Fruit fly (Drosophila melanogaster) Kc167 (cell line): ENCODE measurements around the gene CG43390.

Experiments used
- Myc ChIP-seq: fragments of >200 bp; optimal IDR thresholded peaks from 2 replicates; lab custom pipeline; 2017; ENCODE audit warnings: missing external identifiers
- Sin3A ChIP-seq: fragments of >200 bp; optimal IDR thresholded peaks from 2 replicates; lab custom pipeline; 2018; ENCODE audit warnings: missing external identifiers
- h ChIP-seq: fragments of >200 bp; optimal IDR thresholded peaks from 3 replicates; lab custom pipeline; 2018; ENCODE audit warnings: missing external identifiers
- insv ChIP-seq: fragments of >200 bp; optimal IDR thresholded peaks from 3 replicates; lab custom pipeline; 2018; ENCODE audit warnings: missing external identifiers
- psq ChIP-seq: fragments of >200 bp; optimal IDR thresholded peaks from 2 replicates; lab custom pipeline; 2017; ENCODE audit warnings: missing external identifiers
- ttk ChIP-seq: sonication (Bioruptor generic); optimal IDR thresholded peaks from 2 replicates; lab custom pipeline; 2017; ENCODE audit warnings: missing external identifiers

CG43390 gene

dm6 chr3L:11547302-11547994 lies 32.3 kb downstream of the CG43390 start:
- TF ChIP-seq psq (lab: Kevin White, UChicago) = no peak

- TF ChIP-seq insv (lab: Kevin White, UChicago) (no peak), Myc (lab: Kevin White, UChicago) (no peak), ttk (lab: Kevin White, UChicago) (no peak), Sin3A (no peak), h (lab: Kevin White, UChicago) (no peak), psq (lab: Kevin White, UChicago) (no peak)
Observed at dm6 chr3L:11543681-11544299, 36.0 kb downstream of the CG43390 start.

dm6 chr3L:11542948-11543347 lies 36.8 kb downstream of the CG43390 start:
- TF ChIP-seq ttk (lab: Kevin White, UChicago) (no peak), psq (lab: Kevin White, UChicago) (no peak), Sin3A (no peak), Myc (lab: Kevin White, UChicago) (no peak), h (lab: Kevin White, UChicago) (no peak), insv (lab: Kevin White, UChicago) (no peak)

- TF ChIP-seq ttk (lab: Kevin White, UChicago) = no peak
- no peak for TF ChIP-seq psq (lab: Kevin White, UChicago)
- no peak for TF ChIP-seq h (lab: Kevin White, UChicago)
- TF ChIP-seq insv (lab: Kevin White, UChicago) = no peak
- no peak for TF ChIP-seq Myc (lab: Kevin White, UChicago)
- TF ChIP-seq Sin3A = no peak
Observed at dm6 chr3L:11542437-11542836, 37.3 kb downstream of the CG43390 start.

- TF ChIP-seq insv (lab: Kevin White, UChicago) = no peak
- no peak for TF ChIP-seq Myc (lab: Kevin White, UChicago)
- no peak for TF ChIP-seq Sin3A
- TF ChIP-seq h (lab: Kevin White, UChicago) = no peak
- TF ChIP-seq ttk (lab: Kevin White, UChicago) = no peak
- TF ChIP-seq psq (lab: Kevin White, UChicago) = no peak
Observed at dm6 chr3L:11540330-11540702, 39.4 kb downstream of the CG43390 start.

- TF ChIP-seq psq (lab: Kevin White, UChicago) = no peak
- TF ChIP-seq ttk (lab: Kevin White, UChicago) = no peak
- TF ChIP-seq h (lab: Kevin White, UChicago) = no peak
- no peak for TF ChIP-seq insv (lab: Kevin White, UChicago)
- TF ChIP-seq Sin3A = no peak
- TF ChIP-seq Myc (lab: Kevin White, UChicago) = no peak
Observed at dm6 chr3L:11539511-11540329, 40.0 kb downstream of the CG43390 start.

- TF ChIP-seq insv (lab: Kevin White, UChicago) (no peak), Sin3A (no peak), psq (lab: Kevin White, UChicago) (no peak), h (lab: Kevin White, UChicago) (no peak), Myc (lab: Kevin White, UChicago) (no peak), ttk (lab: Kevin White, UChicago) (no peak)
Observed at dm6 chr3L:11536767-11537419, 42.9 kb downstream of the CG43390 start.

- TF ChIP-seq ttk (lab: Kevin White, UChicago) = no peak
- no peak for TF ChIP-seq insv (lab: Kevin White, UChicago)
- no peak for TF ChIP-seq Sin3A
- TF ChIP-seq psq (lab: Kevin White, UChicago) = no peak
- TF ChIP-seq Myc (lab: Kevin White, UChicago) = no peak
- no peak for TF ChIP-seq h (lab: Kevin White, UChicago)
Observed at dm6 chr3L:11536132-11536531, 43.6 kb downstream of the CG43390 start.

- no peak for TF ChIP-seq ttk (lab: Kevin White, UChicago)
- no peak for TF ChIP-seq psq (lab: Kevin White, UChicago)
- no peak for TF ChIP-seq Sin3A
- no peak for TF ChIP-seq insv (lab: Kevin White, UChicago)
- no peak for TF ChIP-seq Myc (lab: Kevin White, UChicago)
- TF ChIP-seq h (lab: Kevin White, UChicago) = no peak
Observed at dm6 chr3L:11534391-11535246, 45.1 kb downstream of the CG43390 start.

- TF ChIP-seq h (lab: Kevin White, UChicago) (no peak), Sin3A (no peak), psq (lab: Kevin White, UChicago) (no peak), ttk (lab: Kevin White, UChicago) (no peak), insv (lab: Kevin White, UChicago) (no peak), Myc (lab: Kevin White, UChicago) (no peak)
Observed at dm6 chr3L:11533704-11534319, 45.9 kb downstream of the CG43390 start.
